Worm (Caenorhabditis elegans) whole organism, late embryonic: ENCODE measurements around the gene B0348.1.

Source experiments
- C38D4.7 ChIP-seq: fragments of 200-800 bp; sonication (Bioruptor generic); optimal IDR thresholded peaks from 2 replicates; lab custom pipeline; 2018; ENCODE audit warnings: mild to moderate bottlenecking, missing genetic modification characterization, moderate library complexity, missing compliant biosample characterization
- ama-1 ChIP-seq: fragments of 150-350 bp; optimal IDR thresholded peaks from 2 replicates; lab custom pipeline; 2014
- ceh-22 ChIP-seq: sonication (generic microtip); optimal IDR thresholded peaks from 2 replicates; lab custom pipeline; 2017; ENCODE audit warnings: missing biosample characterization, missing genetic modification characterization
- ceh-6 ChIP-seq: fragments of 200-800 bp; sonication (Bioruptor generic); optimal IDR thresholded peaks from 2 replicates; lab custom pipeline; 2018; ENCODE audit warnings: mild to moderate bottlenecking, missing genetic modification characterization, missing compliant biosample characterization
- elt-2 ChIP-seq: sonication (generic microtip); optimal IDR thresholded peaks from 2 replicates; lab custom pipeline; 2016; ENCODE audit warnings: missing genetic modification reagents, missing genetic modification characterization, missing compliant biosample characterization
- nfya-1 ChIP-seq: sonication (generic microtip); optimal IDR thresholded peaks from 2 replicates; lab custom pipeline; 2017; ENCODE audit warnings: missing genetic modification characterization, mild to moderate bottlenecking, missing compliant biosample characterization, antibody characterized with exemption, moderate library complexity
- nhr-11 ChIP-seq: fragments of 150-350 bp; optimal IDR thresholded peaks from 2 replicates; lab custom pipeline; 2014; ENCODE audit warnings: missing biosample characterization, missing genetic modification characterization
- ttx-3 ChIP-seq: sonication (generic microtip); optimal IDR thresholded peaks from 2 replicates; lab custom pipeline; 2016; ENCODE audit warnings: missing genetic modification reagents, missing genetic modification characterization, missing compliant biosample characterization

DNA sequence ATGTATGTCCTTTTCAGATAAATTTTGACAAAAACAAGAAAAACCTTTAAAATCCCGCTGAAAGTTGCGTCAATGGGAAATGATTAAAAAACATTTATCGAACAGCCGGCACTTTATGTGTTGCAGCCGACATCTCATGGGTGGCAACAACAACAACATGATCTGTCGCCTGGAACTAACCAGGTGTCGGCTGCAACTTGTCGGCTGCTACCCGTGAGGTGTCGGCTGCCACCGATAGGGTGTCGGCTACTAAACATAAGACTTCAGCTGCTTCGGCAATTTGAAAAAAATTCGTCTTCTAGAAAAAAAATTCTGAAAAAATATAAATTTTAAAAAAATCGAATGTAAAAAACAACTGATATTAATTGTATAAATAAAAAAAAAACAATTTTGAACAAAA, 21.1 kb upstream of the B0348.1 start:
- TF ChIP-seq ttx-3 (no peak), nhr-11 (no peak), elt-2 (tag; lab: Kevin White, UChicago) (no peak), ceh-22 (no peak), ceh-6 (GFP tag; lab: Kevin White, UChicago) (no peak), C38D4.7 (GFP tag; lab: Kevin White, UChicago) (no peak), ama-1 (lab: Kevin White, UChicago) (no peak), nfya-1 (tag; lab: Kevin White, UChicago) (no peak)
